Worm (Caenorhabditis elegans) whole organism, L4 larva: ENCODE data around the gene F38B6.2.

Experiments
- D1046.2 ChIP-seq: fragments of 200-800 bp; sonication (Bioruptor generic); IDR thresholded peaks from 2 replicates; pipeline ENCODE4 v1.3.6; 2022; ENCODE audit warnings: missing genetic modification characterization, missing compliant biosample characterization
- F37D6.2 ChIP-seq: sonication (generic microtip); optimal IDR thresholded peaks from 2 replicates; lab custom pipeline; 2016; ENCODE audit warnings: mild to moderate bottlenecking, missing genetic modification characterization, missing compliant biosample characterization
- F49E8.2 ChIP-seq: sonication (generic microtip); optimal IDR thresholded peaks from 2 replicates; lab custom pipeline; 2016; ENCODE audit warnings: missing compliant biosample characterization, mild to moderate bottlenecking, missing genetic modification characterization, borderline replicate concordance
- T26A8.4 ChIP-seq: fragments of 200-800 bp; sonication (Bioruptor generic); IDR thresholded peaks from 2 replicates; pipeline ENCODE4 v1.3.6; 2022; ENCODE audit warnings: missing genetic modification characterization, missing compliant biosample characterization
- Y48G9A.11 ChIP-seq: fragments of 200-800 bp; sonication (Bioruptor generic); IDR thresholded peaks from 2 replicates; pipeline ENCODE4 v1.3.6; 2022; ENCODE audit warnings: missing genetic modification reagents, missing genetic modification characterization, missing compliant biosample characterization
- Y5F2A.4 ChIP-seq: fragments of 200-800 bp; sonication (Bioruptor generic); optimal IDR thresholded peaks from 2 replicates; lab custom pipeline; 2018; ENCODE audit warnings: mild to moderate bottlenecking, missing genetic modification characterization, missing compliant biosample characterization
- ama-1 ChIP-seq: fragments of 150-350 bp; optimal IDR thresholded peaks from 2 replicates; lab custom pipeline; 2014; ENCODE audit warnings: inconsistent platforms, mixed read lengths
- ceh-20 ChIP-seq: fragments of 200-800 bp; sonication (Bioruptor generic); IDR thresholded peaks from 2 replicates; pipeline ENCODE4 v1.3.6; 2022; ENCODE audit warnings: missing genetic modification reagents, missing genetic modification characterization, missing compliant biosample characterization
- ceh-44 ChIP-seq: fragments of 200-800 bp; sonication (Bioruptor generic); IDR thresholded peaks from 2 replicates; pipeline ENCODE4 v1.3.6; 2022; ENCODE audit warnings: missing genetic modification reagents, missing genetic modification characterization, missing compliant biosample characterization
- daf-19 ChIP-seq: fragments of 200-800 bp; sonication (Bioruptor generic); conservative IDR thresholded peaks from 2 replicates; pipeline ENCODE4 v1.3.6; 2022; ENCODE audit warnings: missing genetic modification characterization, missing compliant biosample characterization
- dmd-9 ChIP-seq: fragments of 200-800 bp; sonication (Bioruptor generic); IDR thresholded peaks from 2 replicates; pipeline ENCODE4 v1.3.6; 2022; ENCODE audit warnings: missing genetic modification reagents, missing genetic modification characterization, missing compliant biosample characterization
- dpl-1 ChIP-seq: fragments of 150-350 bp; optimal IDR thresholded peaks from 2 replicates; lab custom pipeline; 2014; ENCODE audit warnings: missing biosample characterization, missing genetic modification reagents, missing genetic modification characterization
- duxl-1 ChIP-seq: sonication (generic microtip); optimal IDR thresholded peaks from 2 replicates; lab custom pipeline; 2016; ENCODE audit warnings: mild to moderate bottlenecking, missing genetic modification characterization, moderate library complexity, missing compliant biosample characterization; ENCODE audit not compliant: poor library complexity
- dve-1 ChIP-seq: sonication (generic microtip); optimal IDR thresholded peaks from 2 replicates; lab custom pipeline; 2017; ENCODE audit warnings: antibody characterized with exemption, mild to moderate bottlenecking, missing genetic modification characterization, missing compliant biosample characterization; ENCODE audit not compliant: insufficient read depth
- egl-27 ChIP-seq: sonication (generic microtip); optimal IDR thresholded peaks from 3 replicates; lab custom pipeline; 2017; ENCODE audit warnings: missing biosample characterization, missing genetic modification reagents, missing genetic modification characterization
- gei-8 ChIP-seq: fragments of 200-800 bp; sonication (Bioruptor generic); optimal IDR thresholded peaks from 2 replicates; lab custom pipeline; 2018; ENCODE audit warnings: mild to moderate bottlenecking, missing genetic modification characterization, missing compliant biosample characterization
- hlh-30 ChIP-seq: sonication (generic microtip); optimal IDR thresholded peaks from 2 replicates; lab custom pipeline; 2017; ENCODE audit warnings: antibody characterized with exemption, mild to moderate bottlenecking, missing genetic modification characterization, missing compliant biosample characterization; ENCODE audit not compliant: insufficient read depth
- lim-7 ChIP-seq: fragments of 200-800 bp; sonication (Bioruptor generic); IDR thresholded peaks from 2 replicates; pipeline ENCODE4 v1.3.6; 2022; ENCODE audit warnings: missing genetic modification characterization, missing compliant biosample characterization
- lin-1 ChIP-seq: fragments of 200-800 bp; sonication (Bioruptor generic); IDR thresholded peaks from 2 replicates; pipeline ENCODE4 v1.3.6; 2022; ENCODE audit warnings: missing genetic modification reagents, missing genetic modification characterization, missing compliant biosample characterization
- madf-9 ChIP-seq: fragments of 200-800 bp; sonication (Bioruptor generic); conservative IDR thresholded peaks from 2 replicates; pipeline ENCODE4 v1.3.6; 2022; ENCODE audit warnings: missing genetic modification reagents, missing genetic modification characterization, missing compliant biosample characterization
- mdl-1 ChIP-seq, 2 experiments: fragments of 150-350 bp in 1 of 2; sonication (generic microtip) in 1 of 2; optimal IDR thresholded peaks; 2 replicates each; lab custom pipeline; 2014 to 2017; ENCODE audit warnings: missing biosample characterization in 2 of 2, missing genetic modification characterization in 2 of 2
- mdt-29 ChIP-seq: fragments of 200-800 bp; sonication (Bioruptor generic); IDR thresholded peaks from 2 replicates; pipeline ENCODE4 v1.3.6; 2022; ENCODE audit warnings: missing genetic modification reagents, missing genetic modification characterization, missing compliant biosample characterization
- mep-1 ChIP-seq: fragments of 150-350 bp; sonication (generic microtip); optimal IDR thresholded peaks from 3 replicates; lab custom pipeline; 2014; ENCODE audit warnings: missing biosample characterization, missing genetic modification characterization
- mxl-2 ChIP-seq: fragments of 200-800 bp; sonication (Bioruptor generic); conservative IDR thresholded peaks from 2 replicates; pipeline ENCODE4 v1.3.6; 2022; ENCODE audit warnings: missing genetic modification reagents, missing genetic modification characterization, missing compliant biosample characterization
- mxl-3 ChIP-seq: fragments of 200-800 bp; sonication (Bioruptor generic); optimal IDR thresholded peaks from 2 replicates; lab custom pipeline; 2018; ENCODE audit warnings: mild to moderate bottlenecking, missing genetic modification characterization, missing compliant biosample characterization
- nhr-102 ChIP-seq: sonication (generic microtip); optimal IDR thresholded peaks from 2 replicates; lab custom pipeline; 2016; ENCODE audit warnings: mild to moderate bottlenecking, missing genetic modification characterization, moderate library complexity, missing compliant biosample characterization
- nhr-11 ChIP-seq: fragments of 150-350 bp; optimal IDR thresholded peaks from 2 replicates; lab custom pipeline; 2014; ENCODE audit warnings: missing biosample characterization, missing genetic modification characterization
- nhr-25 ChIP-seq: sonication (generic microtip); optimal IDR thresholded peaks from 2 replicates; lab custom pipeline; 2017; ENCODE audit warnings: missing genetic modification characterization, mild to moderate bottlenecking, missing compliant biosample characterization, antibody characterized with exemption, moderate library complexity, borderline replicate concordance; ENCODE audit not compliant: insufficient read depth
- nhr-28 ChIP-seq: fragments of 150-350 bp; optimal IDR thresholded peaks from 2 replicates; lab custom pipeline; 2014; ENCODE audit warnings: missing biosample characterization, missing genetic modification characterization
- nhr-42 ChIP-seq: fragments of 200-800 bp; sonication (Bioruptor generic); IDR thresholded peaks from 2 replicates; pipeline ENCODE4 v1.3.6; 2022; ENCODE audit warnings: missing genetic modification characterization, missing compliant biosample characterization
- nhr-6 ChIP-seq: fragments of 150-350 bp; optimal IDR thresholded peaks from 2 replicates; lab custom pipeline; 2014; ENCODE audit warnings: missing biosample characterization, missing genetic modification characterization
- nhr-76 ChIP-seq: fragments of 150-350 bp; optimal IDR thresholded peaks from 2 replicates; lab custom pipeline; 2014; ENCODE audit warnings: missing biosample characterization, missing genetic modification characterization
- nhr-77 ChIP-seq: fragments of 150-350 bp; optimal IDR thresholded peaks from 2 replicates; lab custom pipeline; 2014; ENCODE audit warnings: missing biosample characterization, missing genetic modification characterization
- pha-4 ChIP-seq, 2 experiments: fragments of 150-350 bp in 1 of 2; fragments of 200-800 bp in 1 of 2; sonication (Bioruptor generic) in 1 of 2; IDR thresholded peaks in 1 of 2; optimal IDR thresholded peaks in 1 of 2; 2 replicates each; pipeline versions ENCODE4 v1.3.6 to Lab custom; 2014 to 2022; ENCODE audit warnings: missing genetic modification characterization in 2 of 2, missing genetic modification reagents in 2 of 2, missing biosample characterization in 1 of 2, missing compliant biosample characterization in 1 of 2
- php-3 ChIP-seq: fragments of 200-800 bp; sonication (Bioruptor generic); IDR thresholded peaks from 2 replicates; pipeline ENCODE4 v1.3.6; 2022; ENCODE audit warnings: missing genetic modification reagents, missing genetic modification characterization, missing compliant biosample characterization
- rbr-2 ChIP-seq: sonication (generic microtip); optimal IDR thresholded peaks from 2 replicates; lab custom pipeline; 2016; ENCODE audit warnings: missing genotype, missing genetic modification characterization, missing compliant biosample characterization
- saeg-2 ChIP-seq: fragments of 200-800 bp; sonication (Bioruptor generic); IDR thresholded peaks from 2 replicates; pipeline ENCODE4 v1.3.6; 2022; ENCODE audit warnings: missing genetic modification reagents, missing genetic modification characterization, missing compliant biosample characterization
- set-16 ChIP-seq: fragments of 200-800 bp; sonication (Bioruptor generic); IDR thresholded peaks from 2 replicates; pipeline ENCODE4 v1.3.6; 2022; ENCODE audit warnings: missing genetic modification reagents, missing genetic modification characterization, missing compliant biosample characterization
- spr-1 ChIP-seq: sonication (generic microtip); optimal IDR thresholded peaks from 2 replicates; lab custom pipeline; 2016; ENCODE audit warnings: mild to moderate bottlenecking, missing genetic modification characterization, missing compliant biosample characterization
- tag-97 ChIP-seq: fragments of 200-800 bp; sonication (Bioruptor generic); IDR thresholded peaks from 2 replicates; pipeline ENCODE4 v1.3.6; 2022; ENCODE audit warnings: missing genetic modification characterization, missing compliant biosample characterization
- unc-62 ChIP-seq, 3 experiments: fragments of 150-350 bp in 1 of 3; sonication (generic microtip); optimal IDR thresholded peaks in 2 of 3; peaks in 1 of 3; 1 replicate in 1 of 3; 2 replicates in 2 of 3; lab custom pipeline; 2014 to 2017; ENCODE audit warnings: missing biosample characterization in 3 of 3, missing genetic modification characterization in 3 of 3, missing genetic modification reagents in 3 of 3, missing genotype in 1 of 3
- vab-7 ChIP-seq: fragments of 200-800 bp; sonication (Bioruptor generic); IDR thresholded peaks from 2 replicates; pipeline ENCODE4 v1.3.6; 2022; ENCODE audit warnings: missing genetic modification reagents, missing genetic modification characterization, missing compliant biosample characterization
- zip-2 ChIP-seq: fragments of 150-350 bp; optimal IDR thresholded peaks from 2 replicates; lab custom pipeline; 2014; ENCODE audit warnings: missing biosample characterization, missing genetic modification characterization

Gene F38B6.2

ce11 chrX:6747906-6748356 is 49.6 kb downstream of the F38B6.2 start (continued):
- TF ChIP-seq nhr-102 (peak; percentile 84), mep-1 (peak; percentile 41), ceh-44 (no peak), dpl-1 (peak; percentile 1), nhr-25 (tag; lab: Kevin White, UChicago) (no peak), dmd-9 (0 out of 2 replicates have a peak, but pooled peaks have one; percentile 40), ceh-20 (GFP tag; lab: Robert Waterston, UW) (0 out of 2 replicates have a peak, but pooled peaks have one; percentile 7), lin-1 (peak; percentile 80), vab-7 (GFP tag; lab: Robert Waterston, UW) (no peak), dve-1 (tag; lab: Kevin White, UChicago) (peak; percentile 87), unc-62 (GFP tag; optimal IDR thresholded peaks at IDR 0.05 in 1 of 2; lab: Kevin White, UChicago) (peak in 1 of 2 experiments; percentile 49), unc-62 (tag; optimal IDR thresholded peaks at IDR 0.05; lab: Kevin White, UChicago) (no peak), gei-8 (GFP tag; lab: Kevin White, UChicago) (peak; percentile 76), ama-1 (lab: Kevin White, UChicago) (no peak), pha-4 (GFP tag; IDR thresholded peaks at IDR 0.05; lab: Robert Waterston, UW) (peak; percentile 74; the same call in 1 of the 2 replicates), pha-4 (tag; optimal IDR thresholded peaks at IDR 0.05; lab: Kevin White, UChicago) (peak; percentile 93)

DNA sequence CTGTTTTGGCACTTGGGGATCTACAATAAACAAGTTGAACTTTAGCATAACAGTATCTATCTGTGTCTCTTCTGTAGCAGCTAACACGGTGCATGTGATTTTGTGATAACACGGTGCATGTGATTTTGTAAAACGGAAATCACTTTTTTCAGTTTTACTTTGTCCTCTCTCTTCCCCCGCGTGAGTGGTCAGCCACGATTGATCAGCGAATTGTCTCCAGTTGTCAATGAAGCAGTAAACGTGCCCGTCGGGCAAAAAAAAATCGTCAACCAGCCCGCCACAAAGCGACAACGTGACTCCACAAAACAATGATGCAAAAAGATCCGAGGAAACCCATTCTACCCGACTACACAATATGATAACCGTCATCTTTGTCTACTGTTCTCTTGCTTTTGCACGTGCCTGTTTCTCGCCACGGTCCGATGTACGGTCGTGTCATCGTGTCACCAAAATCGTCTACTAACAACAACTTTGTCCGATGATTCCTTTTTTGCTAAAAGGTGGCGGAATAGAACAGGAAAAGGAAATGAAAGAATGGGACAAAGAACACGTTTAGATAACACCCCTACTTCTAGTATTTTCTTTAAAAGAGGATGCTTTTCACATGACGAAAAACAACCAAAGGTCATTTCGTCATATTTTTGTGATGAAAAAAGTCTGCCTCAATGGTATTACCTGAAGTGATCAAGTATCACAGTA is 50.9 kb downstream of the F38B6.2 start:
- no peak for TF ChIP-seq egl-27 (tag; lab: Kevin White, UChicago)
- peak; percentile 84 for TF ChIP-seq ceh-20 (GFP tag; lab: Robert Waterston, UW)
- TF ChIP-seq D1046.2 = 0 out of 2 replicates have a peak, but pooled peaks have one; percentile 31
- TF ChIP-seq nhr-28 = peak; percentile 92
- no peak for TF ChIP-seq lim-7 (GFP tag; lab: Robert Waterston, UW)
- no peak for TF ChIP-seq Y48G9A.11
- TF ChIP-seq nhr-77 = peak; percentile 3
- peak; percentile 88 for TF ChIP-seq hlh-30 (tag; lab: Kevin White, UChicago)
- TF ChIP-seq gei-8 (GFP tag; lab: Kevin White, UChicago) = peak; percentile 85
- TF ChIP-seq mdt-29 (GFP tag; lab: Robert Waterston, UW) = peak; percentile 93
- TF ChIP-seq madf-9 (GFP tag; lab: Robert Waterston, UW) = peak; percentile 52; the same call in 1 of the 2 replicates
- peak; percentile 82 for TF ChIP-seq saeg-2 (GFP tag; lab: Robert Waterston, UW)
- peak; percentile 64 for TF ChIP-seq set-16
- TF ChIP-seq nhr-102 = peak; percentile 93
- no peak for TF ChIP-seq F49E8.2 (tag; lab: Kevin White, UChicago)
- no peak for TF ChIP-seq tag-97 (GFP tag; lab: Robert Waterston, UW)
- TF ChIP-seq nhr-25 (tag; lab: Kevin White, UChicago) = peak; percentile 72
- peak; percentile 89 for TF ChIP-seq mxl-2 (GFP tag; lab: Robert Waterston, UW)
- TF ChIP-seq nhr-6 (tag; lab: Kevin White, UChicago) = peak; percentile 62
- TF ChIP-seq rbr-2 = peak; percentile 43
- TF ChIP-seq nhr-11 (tag; lab: Kevin White, UChicago) = peak; percentile 26
- TF ChIP-seq Y5F2A.4 (GFP tag; lab: Kevin White, UChicago) = no peak
- TF ChIP-seq pha-4 (GFP tag; IDR thresholded peaks at IDR 0.05; lab: Robert Waterston, UW) = peak; percentile 70
- peak; percentile 37 for TF ChIP-seq pha-4 (tag; optimal IDR thresholded peaks at IDR 0.05; lab: Kevin White, UChicago)
- TF ChIP-seq mxl-3 (GFP tag; lab: Kevin White, UChicago) = peak; percentile 94
- peak; percentile 21 for TF ChIP-seq duxl-1 (tag; lab: Kevin White, UChicago)
- TF ChIP-seq zip-2 = peak; percentile 41
- peak; percentile 73 for TF ChIP-seq T26A8.4 (GFP tag; lab: Robert Waterston, UW)
- TF ChIP-seq unc-62 (GFP tag; optimal IDR thresholded peaks at IDR 0.05 in 1 of 2; lab: Kevin White, UChicago) = peak in 1 of 2 experiments; percentile 98
- TF ChIP-seq unc-62 (tag; optimal IDR thresholded peaks at IDR 0.05; lab: Kevin White, UChicago) = no peak
- TF ChIP-seq mdl-1 (tag; optimal IDR thresholded peaks at IDR 0.05; lab: Kevin White, UChicago) = peak in 1 of 2 experiments; percentile 100
- no peak for TF ChIP-seq nhr-76
- peak; percentile 66; the same call in 1 of the 2 replicates for TF ChIP-seq nhr-42 (GFP tag; lab: Robert Waterston, UW)
- peak; percentile 62 for TF ChIP-seq mep-1
- TF ChIP-seq dpl-1 = peak; percentile 8
- peak; percentile 65 for TF ChIP-seq spr-1 (tag; lab: Kevin White, UChicago)
- no peak for TF ChIP-seq F37D6.2 (tag; lab: Kevin White, UChicago)
- peak; percentile 49; the same call in 1 of the 2 replicates for TF ChIP-seq daf-19 (GFP tag; lab: Robert Waterston, UW)
- peak; percentile 84 for TF ChIP-seq php-3 (GFP tag; lab: Robert Waterston, UW)
